Worm (Caenorhabditis elegans) whole organism, early embryonic: Measurements from ENCODE around the gene F19B2.7.

Source experiments
- B0310.2 ChIP-seq: sonication (generic microtip); optimal IDR thresholded peaks from 2 replicates; lab custom pipeline; 2016; ENCODE audit warnings: mild to moderate bottlenecking, missing genetic modification characterization, missing compliant biosample characterization
- F13C5.2 ChIP-seq: sonication (generic microtip); optimal IDR thresholded peaks from 2 replicates; lab custom pipeline; 2017; ENCODE audit warnings: mild to moderate bottlenecking, missing genetic modification characterization, inconsistent platforms, missing compliant biosample characterization
- aly-1 ChIP-seq: sonication (generic microtip); optimal IDR thresholded peaks from 2 replicates; lab custom pipeline; 2016; ENCODE audit warnings: missing genetic modification characterization, missing compliant biosample characterization
- ama-1 ChIP-seq: fragments of 150-350 bp; optimal IDR thresholded peaks from 2 replicates; lab custom pipeline; 2014
- ceh-13 ChIP-seq: fragments of 200-800 bp; sonication (Bioruptor generic); optimal IDR thresholded peaks from 2 replicates; lab custom pipeline; 2018; ENCODE audit warnings: mild to moderate bottlenecking, missing genetic modification characterization, missing compliant biosample characterization
- ceh-36 ChIP-seq: sonication (generic microtip); optimal IDR thresholded peaks from 2 replicates; lab custom pipeline; 2016; ENCODE audit warnings: missing genetic modification characterization, inconsistent platforms, missing compliant biosample characterization
- ets-7 ChIP-seq: sonication (generic microtip); optimal IDR thresholded peaks from 2 replicates; lab custom pipeline; 2016; ENCODE audit warnings: missing genotype, missing genetic modification characterization, missing compliant biosample characterization
- flt-1 ChIP-seq: fragments of 200-800 bp; sonication (Bioruptor generic); IDR thresholded peaks from 2 replicates; pipeline ENCODE4 v1.3.6; 2022; ENCODE audit warnings: missing genetic modification characterization, missing compliant biosample characterization
- hmbx-1 ChIP-seq: sonication (generic microtip); optimal IDR thresholded peaks from 2 replicates; lab custom pipeline; 2016; ENCODE audit warnings: mild to moderate bottlenecking, missing genetic modification characterization, missing compliant biosample characterization
- hmg-4 ChIP-seq: fragments of 200-800 bp; sonication (Bioruptor generic); optimal IDR thresholded peaks from 2 replicates; lab custom pipeline; 2018; ENCODE audit warnings: mild to moderate bottlenecking, missing genetic modification characterization, missing compliant biosample characterization
- hnd-1 ChIP-seq: sonication (generic microtip); optimal IDR thresholded peaks from 2 replicates; lab custom pipeline; 2016; ENCODE audit warnings: missing genetic modification characterization, missing compliant biosample characterization
- pes-1 ChIP-seq: fragments of 200-800 bp; sonication (Bioruptor generic); IDR thresholded peaks from 2 replicates; pipeline ENCODE4 v1.3.6; 2022; ENCODE audit warnings: missing genetic modification reagents, missing genetic modification characterization, missing compliant biosample characterization
- scrt-1 ChIP-seq: fragments of 200-800 bp; sonication (Bioruptor generic); IDR thresholded peaks from 2 replicates; pipeline ENCODE4 v1.3.6; 2022; ENCODE audit warnings: missing genetic modification characterization, missing compliant biosample characterization
- sea-1 ChIP-seq: fragments of 200-800 bp; sonication (Bioruptor generic); conservative IDR thresholded peaks from 2 replicates; pipeline ENCODE4 v1.3.6; 2022; ENCODE audit warnings: missing genetic modification characterization, missing compliant biosample characterization
- tbx-11 ChIP-seq: fragments of 200-800 bp; sonication (Bioruptor generic); IDR thresholded peaks from 2 replicates; pipeline ENCODE4 v1.3.6; 2022; ENCODE audit warnings: missing genetic modification characterization, missing compliant biosample characterization
- tbx-37 ChIP-seq: fragments of 200-800 bp; sonication (Bioruptor generic); conservative IDR thresholded peaks from 2 replicates; pipeline ENCODE4 v1.3.6; 2022; ENCODE audit warnings: missing genetic modification reagents, missing genetic modification characterization, missing compliant biosample characterization
- tra-4 ChIP-seq: sonication (generic microtip); optimal IDR thresholded peaks from 2 replicates; lab custom pipeline; 2017; ENCODE audit warnings: missing genetic modification characterization, missing compliant biosample characterization

The F19B2.7 gene

ce11 chrV:20162290-20163104 lies 11.0 kb downstream of the F19B2.7 start:
- TF ChIP-seq flt-1 (GFP tag; lab: Robert Waterston, UW) (no peak), ceh-13 (no peak), scrt-1 (GFP tag; lab: Robert Waterston, UW) (no peak), B0310.2 (tag; lab: Kevin White, UChicago) (no peak), hnd-1 (tag; lab: Kevin White, UChicago) (no peak), hmbx-1 (no peak), tra-4 (tag; lab: Kevin White, UChicago) (no peak), ets-7 (tag; lab: Kevin White, UChicago) (no peak), sea-1 (GFP tag; lab: Robert Waterston, UW) (no peak)

- TF ChIP-seq aly-1 (tag; lab: Kevin White, UChicago) (no peak), hmbx-1 (no peak), ama-1 (lab: Kevin White, UChicago) (no peak), ceh-13 (no peak), scrt-1 (GFP tag; lab: Robert Waterston, UW) (no peak), hmg-4 (GFP tag; lab: Kevin White, UChicago) (no peak), pes-1 (GFP tag; lab: Robert Waterston, UW) (no peak), flt-1 (GFP tag; lab: Robert Waterston, UW) (no peak), tbx-11 (no peak), tbx-37 (no peak), ceh-36 (tag; lab: Kevin White, UChicago) (no peak), sea-1 (GFP tag; lab: Robert Waterston, UW) (no peak), hnd-1 (tag; lab: Kevin White, UChicago) (no peak)
These were observed 11.5 kb downstream of the F19B2.7 start for ce11 chrV:20163105-20163449.

DNA sequence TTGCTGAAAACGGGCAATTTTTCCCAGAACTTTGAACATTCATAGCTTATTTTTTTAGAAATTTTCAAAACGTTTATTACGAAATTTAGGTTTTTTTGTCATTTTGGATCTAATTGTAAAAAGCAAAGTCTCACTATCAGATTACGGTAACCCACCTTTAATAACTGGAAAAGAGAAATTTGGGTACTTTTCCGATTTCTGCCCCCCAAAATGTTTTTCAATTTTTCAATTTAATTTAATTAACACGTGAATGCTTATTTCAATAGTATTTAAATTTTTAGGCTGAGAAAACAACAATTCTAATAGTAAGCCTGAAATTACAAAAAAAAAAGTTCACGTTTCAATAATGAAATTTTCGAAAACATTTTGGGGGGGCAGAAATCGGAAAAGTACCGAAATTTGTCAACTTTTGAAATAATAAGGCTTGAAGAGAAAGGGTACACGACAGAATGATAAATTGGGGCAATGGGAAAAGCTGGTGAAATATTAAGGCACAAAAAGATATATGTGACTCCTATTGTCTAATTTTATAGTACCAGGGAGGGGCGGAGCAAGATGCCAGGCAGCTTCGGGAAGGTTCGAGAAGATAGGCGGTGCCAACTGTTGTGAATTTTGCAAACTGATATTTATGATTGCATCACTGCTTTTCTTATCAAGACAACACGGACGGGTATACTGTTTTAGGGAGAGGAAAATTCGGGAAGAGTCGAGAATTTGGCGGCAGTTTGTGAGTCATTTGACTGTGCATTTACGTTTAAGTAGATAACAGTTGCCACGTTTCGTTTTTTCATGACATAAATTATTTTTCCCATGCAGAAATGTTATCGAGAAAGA lies 12.7 kb downstream of the F19B2.7 start, which contains the start of gene F19B2.5:
F19B2.5 (minus strand) TSS at position 107 of the 834 bp plus-strand sequence.
- TF ChIP-seq tra-4 (tag; lab: Kevin White, UChicago) (no peak), B0310.2 (tag; lab: Kevin White, UChicago) (no peak), sea-1 (GFP tag; lab: Robert Waterston, UW) (no peak), ceh-13 (no peak), ceh-36 (tag; lab: Kevin White, UChicago) (no peak), F13C5.2 (no peak), ama-1 (lab: Kevin White, UChicago) (no peak), hmg-4 (GFP tag; lab: Kevin White, UChicago) (no peak), ets-7 (tag; lab: Kevin White, UChicago) (no peak), hnd-1 (tag; lab: Kevin White, UChicago) (no peak), flt-1 (GFP tag; lab: Robert Waterston, UW) (no peak), hmbx-1 (no peak), pes-1 (GFP tag; lab: Robert Waterston, UW) (no peak), aly-1 (tag; lab: Kevin White, UChicago) (no peak), tbx-37 (no peak), scrt-1 (GFP tag; lab: Robert Waterston, UW) (no peak)

DNA sequence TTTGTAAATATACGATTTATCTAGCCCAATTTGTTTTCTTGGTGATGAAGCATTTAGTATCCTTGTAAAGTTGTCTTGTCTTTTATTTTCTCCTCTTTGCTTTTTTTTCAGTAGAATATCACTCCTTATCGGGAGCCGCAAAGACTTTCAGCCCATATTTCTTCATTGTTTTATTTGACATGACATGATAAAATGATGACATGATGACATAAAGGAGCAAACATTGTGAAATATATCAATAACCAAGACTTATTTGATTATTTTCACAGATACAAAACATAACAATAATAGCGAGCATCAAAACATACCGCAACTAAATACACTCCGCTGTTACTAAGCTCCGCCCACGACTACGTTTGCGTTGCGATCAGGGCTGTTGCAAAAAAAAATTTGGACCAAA lies 14.3 kb downstream of the F19B2.7 start:
- TF ChIP-seq ceh-13 (no peak), sea-1 (GFP tag; lab: Robert Waterston, UW) (no peak), scrt-1 (GFP tag; lab: Robert Waterston, UW) (no peak), B0310.2 (tag; lab: Kevin White, UChicago) (no peak), pes-1 (GFP tag; lab: Robert Waterston, UW) (no peak), tbx-37 (no peak), hmbx-1 (no peak), hmg-4 (GFP tag; lab: Kevin White, UChicago) (no peak), aly-1 (tag; lab: Kevin White, UChicago) (no peak), tbx-11 (no peak), flt-1 (GFP tag; lab: Robert Waterston, UW) (no peak), ama-1 (lab: Kevin White, UChicago) (no peak)

ce11 chrV:20171941-20172340 lies 20.4 kb downstream of the F19B2.7 start, which contains the start of gene srw-39:
Gene srw-39 (minus strand): TSS chrV:20172041.
- TF ChIP-seq F13C5.2: no peak
- no peak for TF ChIP-seq tra-4 (tag; lab: Kevin White, UChicago)
- no peak for TF ChIP-seq B0310.2 (tag; lab: Kevin White, UChicago)
- TF ChIP-seq ets-7 (tag; lab: Kevin White, UChicago): no peak
- TF ChIP-seq flt-1 (GFP tag; lab: Robert Waterston, UW): no peak
- TF ChIP-seq hnd-1 (tag; lab: Kevin White, UChicago): no peak
- TF ChIP-seq scrt-1 (GFP tag; lab: Robert Waterston, UW): no peak
- TF ChIP-seq ceh-13: no peak
- TF ChIP-seq hmg-4 (GFP tag; lab: Kevin White, UChicago): no peak
- no peak for TF ChIP-seq aly-1 (tag; lab: Kevin White, UChicago)
- no peak for TF ChIP-seq tbx-37
- no peak for TF ChIP-seq sea-1 (GFP tag; lab: Robert Waterston, UW)

DNA sequence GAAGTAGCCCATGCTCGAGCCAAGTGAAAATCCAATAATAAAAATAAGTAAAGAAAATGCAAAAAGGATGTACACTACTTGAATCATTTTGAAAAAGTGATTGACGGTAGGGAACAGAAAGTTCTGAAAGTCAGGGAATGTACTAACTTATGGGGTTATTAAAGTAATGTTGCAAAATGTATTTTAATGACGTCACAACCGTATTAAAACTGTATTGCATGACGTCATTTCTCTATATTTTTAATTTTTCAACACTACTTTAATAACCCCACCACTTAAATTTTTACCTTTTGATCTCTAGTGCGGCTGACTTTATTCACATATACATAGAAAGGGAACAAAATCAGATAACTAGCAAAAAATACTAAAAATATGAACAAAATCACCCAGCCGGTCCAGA lies 30.8 kb downstream of the F19B2.7 start:
- TF ChIP-seq scrt-1 (GFP tag; lab: Robert Waterston, UW) (no peak), B0310.2 (tag; lab: Kevin White, UChicago) (no peak), hmbx-1 (no peak), ceh-36 (tag; lab: Kevin White, UChicago) (no peak), aly-1 (tag; lab: Kevin White, UChicago) (no peak), ceh-13 (no peak), tra-4 (tag; lab: Kevin White, UChicago) (no peak), pes-1 (GFP tag; lab: Robert Waterston, UW) (no peak), hmg-4 (GFP tag; lab: Kevin White, UChicago) (no peak), hnd-1 (tag; lab: Kevin White, UChicago) (no peak), tbx-11 (no peak), tbx-37 (no peak), flt-1 (GFP tag; lab: Robert Waterston, UW) (no peak), sea-1 (GFP tag; lab: Robert Waterston, UW) (no peak)
